Worm (Caenorhabditis elegans): ENCODE measurements around the gene ccm-2.

ce11 chrIV:1867915-1868619 lies 33.6 kb downstream of the ccm-2 start:
- TF ChIP-seq B0336.3 (GFP tag; IDR thresholded peaks at IDR 0.05) (no peak), efl-1 (GFP tag; optimal IDR thresholded peaks at IDR 0.05) (no peak), rcor-1 (GFP tag; IDR thresholded peaks at IDR 0.05) (no peak), ztf-25 (GFP tag; IDR thresholded peaks at IDR 0.05) (no peak)

Data from whole organism, young adult.